Worm (Caenorhabditis elegans) whole organism, mixed stage, embryonic: ENCODE results near the gene rpt-3.

Experiments
- M03D4.4 ChIP-seq: sonication (generic microtip); optimal IDR thresholded peaks from 2 replicates; lab custom pipeline; 2017; ENCODE audit warnings: mild to moderate bottlenecking, missing genetic modification characterization, missing compliant biosample characterization
- bed-3 ChIP-seq: fragments of 200-800 bp; sonication (Bioruptor generic); optimal IDR thresholded peaks from 3 replicates; lab custom pipeline; 2018; ENCODE audit warnings: mild to moderate bottlenecking, missing genetic modification characterization, moderate library complexity, missing compliant biosample characterization
- blmp-1 ChIP-seq: fragments of 150-350 bp; optimal IDR thresholded peaks from 2 replicates; lab custom pipeline; 2014; ENCODE audit warnings: missing biosample characterization, missing genetic modification characterization
- ceh-39 ChIP-seq: fragments of 150-350 bp; optimal IDR thresholded peaks from 2 replicates; lab custom pipeline; 2014; ENCODE audit warnings: missing biosample characterization, missing genetic modification characterization
- ceh-43 ChIP-seq: fragments of 200-800 bp; sonication (Bioruptor generic); optimal IDR thresholded peaks from 2 replicates; lab custom pipeline; 2018; ENCODE audit warnings: mild to moderate bottlenecking, missing genetic modification characterization, moderate library complexity, missing compliant biosample characterization
- ceh-83 ChIP-seq: fragments of 200-800 bp; sonication (Bioruptor generic); optimal IDR thresholded peaks from 2 replicates; lab custom pipeline; 2018; ENCODE audit warnings: mild to moderate bottlenecking, missing genetic modification characterization, missing compliant biosample characterization
- ces-1 ChIP-seq: fragments of 150-350 bp; optimal IDR thresholded peaks from 2 replicates; lab custom pipeline; 2014; ENCODE audit warnings: missing biosample characterization, missing genetic modification reagents, missing genetic modification characterization
- cnd-1 ChIP-seq: fragments of 200-800 bp; sonication (Bioruptor generic); optimal IDR thresholded peaks from 2 replicates; lab custom pipeline; 2018; ENCODE audit warnings: mild to moderate bottlenecking, missing genetic modification characterization, missing compliant biosample characterization
- elt-1 ChIP-seq: sonication (generic microtip); optimal IDR thresholded peaks from 2 replicates; lab custom pipeline; 2017; ENCODE audit warnings: missing genetic modification characterization, mild to moderate bottlenecking, missing compliant biosample characterization, antibody characterized with exemption, moderate library complexity, borderline replicate concordance; ENCODE audit not compliant: insufficient read depth
- elt-3 ChIP-seq: fragments of 150-350 bp; optimal IDR thresholded peaks from 2 replicates; lab custom pipeline; 2014; ENCODE audit warnings: missing biosample characterization, missing genetic modification characterization
- flh-1 ChIP-seq: fragments of 200-800 bp; sonication (Bioruptor generic); optimal IDR thresholded peaks from 2 replicates; lab custom pipeline; 2018; ENCODE audit warnings: mild to moderate bottlenecking, missing genetic modification characterization, moderate library complexity, missing compliant biosample characterization
- ham-2 ChIP-seq: fragments of 200-800 bp; sonication (Bioruptor generic); optimal IDR thresholded peaks from 2 replicates; lab custom pipeline; 2018; ENCODE audit warnings: mild to moderate bottlenecking, missing genetic modification characterization, missing compliant biosample characterization
- hlh-1 ChIP-seq: fragments of 150-350 bp; optimal IDR thresholded peaks from 2 replicates; lab custom pipeline; 2014; ENCODE audit warnings: missing biosample characterization, missing genetic modification reagents, missing genetic modification characterization
- lin-13 ChIP-seq: fragments of 150-350 bp; optimal IDR thresholded peaks from 2 replicates; lab custom pipeline; 2014; ENCODE audit warnings: missing biosample characterization, missing genetic modification characterization
- lin-32 ChIP-seq: fragments of 200-800 bp; sonication (Bioruptor generic); optimal IDR thresholded peaks from 2 replicates; lab custom pipeline; 2018; ENCODE audit warnings: mild to moderate bottlenecking, missing genetic modification characterization, missing compliant biosample characterization
- lsy-2 ChIP-seq: fragments of 150-350 bp; optimal IDR thresholded peaks from 2 replicates; lab custom pipeline; 2014; ENCODE audit warnings: missing biosample characterization, missing genetic modification characterization
- mab-5 ChIP-seq: fragments of 150-350 bp; optimal IDR thresholded peaks from 2 replicates; lab custom pipeline; 2014; ENCODE audit warnings: missing biosample characterization, missing genetic modification characterization
- mep-1 ChIP-seq: fragments of 150-350 bp; optimal IDR thresholded peaks from 2 replicates; lab custom pipeline; 2017; ENCODE audit warnings: missing biosample characterization, missing genetic modification reagents, missing genetic modification characterization, inconsistent platforms
- mls-2 ChIP-seq: sonication (generic microtip); optimal IDR thresholded peaks from 2 replicates; lab custom pipeline; 2016; ENCODE audit warnings: mild to moderate bottlenecking, missing genetic modification characterization, moderate library complexity, missing compliant biosample characterization
- nhr-12 ChIP-seq: fragments of 150-350 bp; optimal IDR thresholded peaks from 2 replicates; lab custom pipeline; 2014; ENCODE audit warnings: missing biosample characterization, missing genetic modification characterization
- nhr-2 ChIP-seq: fragments of 150-350 bp; optimal IDR thresholded peaks from 2 replicates; lab custom pipeline; 2014; ENCODE audit warnings: missing biosample characterization, missing genetic modification characterization
- nhr-237 ChIP-seq: fragments of 150-350 bp; optimal IDR thresholded peaks from 2 replicates; lab custom pipeline; 2014; ENCODE audit warnings: missing biosample characterization, missing genetic modification characterization
- nhr-28 ChIP-seq: fragments of 150-350 bp; optimal IDR thresholded peaks from 2 replicates; lab custom pipeline; 2014; ENCODE audit warnings: missing biosample characterization, missing genetic modification characterization
- nhr-76 ChIP-seq: sonication (generic microtip); optimal IDR thresholded peaks from 2 replicates; lab custom pipeline; 2017; ENCODE audit warnings: missing biosample characterization, missing genetic modification characterization
- sem-2 ChIP-seq: fragments of 200-800 bp; sonication (Bioruptor generic); optimal IDR thresholded peaks from 2 replicates; lab custom pipeline; 2018; ENCODE audit warnings: mild to moderate bottlenecking, missing genetic modification characterization, missing compliant biosample characterization
- snpc-4 ChIP-seq: fragments of 150-350 bp; optimal IDR thresholded peaks from 2 replicates; lab custom pipeline; 2014; ENCODE audit warnings: missing biosample characterization, missing genetic modification characterization
- sptf-1 ChIP-seq: sonication (generic microtip); optimal IDR thresholded peaks from 2 replicates; lab custom pipeline; 2017; ENCODE audit warnings: mild to moderate bottlenecking, missing genetic modification characterization, moderate library complexity, missing compliant biosample characterization
- tbx-8 ChIP-seq: fragments of 200-800 bp; sonication (Bioruptor generic); optimal IDR thresholded peaks from 2 replicates; lab custom pipeline; 2018; ENCODE audit warnings: mild to moderate bottlenecking, missing genetic modification characterization, moderate library complexity, missing compliant biosample characterization
- unc-120 ChIP-seq: sonication (generic microtip); optimal IDR thresholded peaks from 2 replicates; lab custom pipeline; 2017; ENCODE audit warnings: missing genetic modification characterization, missing compliant biosample characterization; ENCODE audit not compliant: poor library complexity, severe bottlenecking
- unc-39 ChIP-seq: fragments of 150-350 bp; optimal IDR thresholded peaks from 2 replicates; lab custom pipeline; 2014; ENCODE audit warnings: missing biosample characterization, missing genetic modification characterization
- unc-62 ChIP-seq: fragments of 150-350 bp; optimal IDR thresholded peaks from 2 replicates; lab custom pipeline; 2014; ENCODE audit warnings: missing biosample characterization, missing genetic modification reagents, missing genetic modification characterization
- zip-8 ChIP-seq: fragments of 150-350 bp; optimal IDR thresholded peaks from 2 replicates; lab custom pipeline; 2014; ENCODE audit warnings: missing biosample characterization, missing genetic modification characterization
- ztf-11 ChIP-seq: fragments of 150-350 bp; optimal IDR thresholded peaks from 2 replicates; lab custom pipeline; 2014; ENCODE audit warnings: missing biosample characterization, missing genetic modification characterization

The rpt-3 gene

DNA sequence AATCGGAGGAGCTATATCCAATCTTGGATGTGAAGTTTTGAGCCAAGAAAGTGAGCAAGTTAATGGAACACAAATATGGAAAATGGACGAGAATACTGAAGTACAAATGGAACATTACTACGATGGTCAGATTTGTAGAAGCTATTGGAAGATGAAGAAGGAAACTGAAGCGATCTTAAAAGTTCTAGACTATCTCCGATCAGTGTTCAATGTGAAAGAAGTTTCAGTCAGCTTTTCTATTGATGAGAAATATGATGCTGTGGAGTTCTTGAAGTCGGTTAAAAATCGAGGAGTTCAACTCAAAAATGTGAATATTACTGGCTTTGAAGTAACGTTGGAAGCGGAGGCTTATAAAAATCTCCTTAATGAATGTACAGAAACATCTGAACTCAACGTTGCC lies 9.5 kb downstream of the rpt-3 start:
- no peak for TF ChIP-seq lin-13 (tag; lab: Kevin White, UChicago)
- TF ChIP-seq, all 35 proteins: peak for 0

DNA sequence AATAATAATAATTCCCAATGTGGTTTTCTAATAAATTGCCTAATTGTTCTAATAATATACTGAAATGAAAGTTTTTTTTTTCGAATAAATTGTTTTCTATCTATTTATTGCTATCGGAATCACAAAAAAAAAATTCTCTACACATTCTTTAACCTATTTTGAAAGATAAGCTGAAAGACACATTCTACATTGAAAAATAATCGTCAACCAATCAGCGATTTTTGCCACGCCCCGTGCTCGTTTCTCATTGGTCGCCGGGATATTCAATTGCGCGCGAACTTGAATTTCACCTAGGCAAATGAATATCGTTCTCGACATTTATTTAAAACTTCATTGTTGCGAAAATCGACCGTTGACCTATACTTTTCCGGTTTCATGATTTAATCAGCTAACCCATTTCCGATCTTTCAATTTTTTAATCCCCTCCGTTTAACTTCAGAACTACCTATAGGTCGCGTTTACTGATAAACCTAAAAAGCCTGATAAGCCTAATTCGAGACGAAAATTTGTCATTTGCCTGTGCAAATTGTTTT lies 10.5 kb downstream of the rpt-3 start, which contains the start of gene F23F12.3:
F23F12.3 (plus strand) TSS at position 483 of the 533 bp plus-strand sequence.
- no peak for TF ChIP-seq tbx-8 (GFP tag; lab: Kevin White, UChicago)
- TF ChIP-seq lin-32 (GFP tag; lab: Kevin White, UChicago), result no peak
- no peak for TF ChIP-seq sem-2
- TF ChIP-seq ces-1 (GFP tag; lab: Kevin White, UChicago), result no peak
- TF ChIP-seq lsy-2 (tag; lab: Kevin White, UChicago), result no peak
- no peak for TF ChIP-seq nhr-28 (tag; lab: Kevin White, UChicago)
- TF ChIP-seq sptf-1 (tag; lab: Kevin White, UChicago), result no peak
- no peak for TF ChIP-seq flh-1
- TF ChIP-seq M03D4.4 (tag; lab: Kevin White, UChicago), result no peak
- TF ChIP-seq nhr-2 (tag; lab: Kevin White, UChicago), result no peak
- no peak for TF ChIP-seq ceh-39
- no peak for TF ChIP-seq lin-13 (tag; lab: Kevin White, UChicago)
- TF ChIP-seq snpc-4 (tag; lab: Kevin White, UChicago), result no peak
- no peak for TF ChIP-seq mep-1 (tag; lab: Kevin White, UChicago)
- TF ChIP-seq cnd-1 (tag; lab: Kevin White, UChicago), result no peak
- TF ChIP-seq mab-5 (tag; lab: Kevin White, UChicago), result no peak
- no peak for TF ChIP-seq nhr-237 (tag; lab: Kevin White, UChicago)
- TF ChIP-seq ceh-83 (GFP tag; lab: Kevin White, UChicago), result no peak
- TF ChIP-seq unc-62, result no peak
- TF ChIP-seq blmp-1 (tag; lab: Kevin White, UChicago), result no peak

DNA sequence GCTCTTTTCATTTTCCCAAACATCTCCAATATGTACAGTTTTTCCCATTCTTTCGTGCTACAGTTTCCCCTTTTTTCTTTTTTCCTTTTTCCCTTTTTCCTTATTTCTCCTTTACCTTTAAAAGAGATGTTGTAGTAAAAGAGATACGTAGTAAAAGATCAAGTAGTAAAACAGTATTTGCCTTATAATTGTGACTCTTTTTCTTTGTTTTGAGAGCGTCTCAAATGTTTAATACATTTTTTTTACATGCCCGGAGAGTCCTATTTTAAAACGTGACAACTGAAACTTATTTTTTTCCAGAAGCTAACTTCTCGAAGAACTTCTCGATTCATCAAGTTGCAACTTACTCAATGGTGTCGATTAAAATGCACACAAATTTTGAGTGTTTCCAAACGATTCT lies 18.2 kb downstream of the rpt-3 start, which contains the start of gene F23F12.12:
F23F12.12 (plus strand) TSS at position 301 of the 400 bp plus-strand sequence.
- no peak for TF ChIP-seq ztf-11
- TF ChIP-seq sptf-1 (tag; lab: Kevin White, UChicago), result no peak
- no peak for TF ChIP-seq cnd-1 (tag; lab: Kevin White, UChicago)
- no peak for TF ChIP-seq bed-3 (GFP tag; lab: Kevin White, UChicago)
- no peak for TF ChIP-seq mab-5 (tag; lab: Kevin White, UChicago)
- no peak for TF ChIP-seq lin-13 (tag; lab: Kevin White, UChicago)
- TF ChIP-seq ceh-83 (GFP tag; lab: Kevin White, UChicago), result no peak
- TF ChIP-seq snpc-4 (tag; lab: Kevin White, UChicago), result no peak
- no peak for TF ChIP-seq tbx-8 (GFP tag; lab: Kevin White, UChicago)
- no peak for TF ChIP-seq ceh-43 (GFP tag; lab: Kevin White, UChicago)
- TF ChIP-seq nhr-76 (tag; lab: Kevin White, UChicago), result no peak
- TF ChIP-seq nhr-12 (tag; lab: Kevin White, UChicago), result no peak
- TF ChIP-seq flh-1, result no peak
- TF ChIP-seq ceh-39, result no peak
- no peak for TF ChIP-seq elt-1 (tag; lab: Kevin White, UChicago)
- TF ChIP-seq zip-8 (tag; lab: Kevin White, UChicago), result no peak
- no peak for TF ChIP-seq blmp-1 (tag; lab: Kevin White, UChicago)
- no peak for TF ChIP-seq M03D4.4 (tag; lab: Kevin White, UChicago)

DNA sequence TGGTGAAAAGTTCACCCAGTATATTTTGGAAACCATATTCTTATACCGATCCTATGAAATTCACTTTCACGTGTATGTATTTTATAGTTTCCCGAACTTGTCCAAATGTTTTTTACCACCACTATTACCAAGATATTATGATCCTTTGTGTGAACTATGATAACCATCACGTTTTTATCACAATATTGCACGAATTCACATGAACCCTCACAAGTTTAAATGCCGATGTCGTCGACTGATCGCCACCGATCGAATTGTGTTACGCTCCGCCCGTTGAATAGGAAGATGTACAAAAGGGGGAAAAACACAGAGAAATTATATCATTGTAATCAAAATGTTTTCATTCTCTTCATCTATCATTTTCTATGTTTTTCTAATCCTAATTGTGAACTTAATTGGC lies 18.7 kb downstream of the rpt-3 start:
- TF ChIP-seq ztf-11 (no peak), ces-1 (GFP tag; lab: Kevin White, UChicago) (no peak), unc-62 (no peak), mls-2 (tag; lab: Kevin White, UChicago) (no peak), unc-39 (tag; lab: Kevin White, UChicago) (no peak), unc-120 (tag; lab: Kevin White, UChicago) (no peak), hlh-1 (no peak), zip-8 (tag; lab: Kevin White, UChicago) (no peak)

DNA sequence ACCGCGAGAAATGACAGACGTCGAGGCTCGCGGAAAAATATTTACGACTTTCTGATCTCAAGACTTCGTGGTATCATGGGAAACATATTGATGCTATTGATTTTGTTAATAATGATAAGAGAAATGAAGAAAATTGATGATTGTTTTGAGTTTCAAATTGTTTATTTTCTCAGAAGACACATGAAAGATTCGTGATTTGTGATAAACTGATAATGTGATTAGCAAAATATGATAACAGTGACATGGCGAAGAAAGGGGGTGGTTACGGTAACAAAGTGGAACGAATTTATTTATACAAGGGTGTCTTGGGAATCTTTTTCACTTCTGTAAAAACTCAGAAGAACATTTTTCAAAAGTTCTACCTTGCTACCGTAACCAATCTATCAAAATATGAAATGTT lies 19.7 kb downstream of the rpt-3 start:
- TF ChIP-seq ceh-83 (GFP tag; lab: Kevin White, UChicago), result no peak
- TF ChIP-seq hlh-1, result no peak
- no peak for TF ChIP-seq flh-1
- no peak for TF ChIP-seq ham-2
- TF ChIP-seq elt-3 (tag; lab: Kevin White, UChicago), result no peak
- no peak for TF ChIP-seq ztf-11
- TF ChIP-seq ces-1 (GFP tag; lab: Kevin White, UChicago), result no peak
- TF ChIP-seq nhr-28 (tag; lab: Kevin White, UChicago), result no peak
- no peak for TF ChIP-seq lin-32 (GFP tag; lab: Kevin White, UChicago)
- TF ChIP-seq ceh-39, result no peak
- TF ChIP-seq sem-2, result no peak
- TF ChIP-seq nhr-12 (tag; lab: Kevin White, UChicago), result no peak
- no peak for TF ChIP-seq snpc-4 (tag; lab: Kevin White, UChicago)
- TF ChIP-seq sptf-1 (tag; lab: Kevin White, UChicago), result no peak
- TF ChIP-seq unc-62, result no peak
- no peak for TF ChIP-seq mab-5 (tag; lab: Kevin White, UChicago)
- no peak for TF ChIP-seq zip-8 (tag; lab: Kevin White, UChicago)
